Fruit fly (Drosophila melanogaster) whole organism, embryonic: ENCODE data around the gene brv3.
A peak's percentile ranks its signal among the peaks of the same experiment; 100 is the strongest.

Experiments used
- Atf3 ChIP-seq: fragments of 200-800 bp; sonication (Bioruptor generic); optimal IDR thresholded peaks from 3 replicates; lab custom pipeline; 2016; ENCODE audit warnings: missing biosample characterization, missing genetic modification characterization
- BEAF-32 ChIP-seq: fragments of 200-800 bp; sonication (Bioruptor generic); optimal IDR thresholded peaks from 3 replicates; lab custom pipeline; 2017; ENCODE audit warnings: missing biosample characterization, missing genetic modification characterization, mild to moderate bottlenecking, moderate library complexity, missing genetic modification reagents
- CG10431 ChIP-seq: fragments of 200-800 bp; sonication (Bioruptor generic); optimal IDR thresholded peaks from 3 replicates; lab custom pipeline; 2018; ENCODE audit warnings: missing biosample characterization, mild to moderate bottlenecking, missing genetic modification characterization
- CG12659 ChIP-seq: fragments of 200-800 bp; sonication (Bioruptor generic); optimal IDR thresholded peaks from 3 replicates; lab custom pipeline; 2017; ENCODE audit warnings: mild to moderate bottlenecking, missing biosample characterization, missing genetic modification reagents, missing genetic modification characterization
- CG16863 ChIP-seq: fragments of 200-800 bp; sonication (Bioruptor generic); optimal IDR thresholded peaks from 3 replicates; lab custom pipeline; 2016; ENCODE audit warnings: missing biosample characterization, missing genetic modification characterization
- CG17328 ChIP-seq: fragments of 200-800 bp; sonication (Bioruptor generic); IDR thresholded peaks from 2 replicates; pipeline ENCODE4 v1.3.6; 2022; ENCODE audit warnings: missing biosample characterization, missing genetic modification characterization
- CG30403 ChIP-seq: fragments of 200-800 bp; sonication (Bioruptor generic); optimal IDR thresholded peaks from 3 replicates; lab custom pipeline; 2016; ENCODE audit warnings: missing biosample characterization, missing genetic modification characterization
- CG4282 ChIP-seq: fragments of 200-800 bp; sonication (Bioruptor generic); optimal IDR thresholded peaks from 2 replicates; lab custom pipeline; 2016; ENCODE audit warnings: missing biosample characterization, missing genetic modification characterization
- CG6854 ChIP-seq: fragments of 200-800 bp; sonication (Bioruptor generic); optimal IDR thresholded peaks from 3 replicates; lab custom pipeline; 2017; ENCODE audit warnings: missing biosample characterization, mild to moderate bottlenecking, missing genetic modification characterization
- CG7556 ChIP-seq: fragments of 200-800 bp; sonication (Bioruptor generic); optimal IDR thresholded peaks from 2 replicates; lab custom pipeline; 2017; ENCODE audit warnings: missing biosample characterization, mild to moderate bottlenecking, missing genetic modification characterization
- CG8359 ChIP-seq: fragments of 200-800 bp; sonication (Bioruptor generic); optimal IDR thresholded peaks from 2 replicates; lab custom pipeline; 2017; ENCODE audit warnings: missing biosample characterization, mild to moderate bottlenecking, missing genetic modification characterization, borderline replicate concordance
- CG9797 ChIP-seq: fragments of 200-800 bp; sonication (Bioruptor generic); optimal IDR thresholded peaks from 3 replicates; lab custom pipeline; 2018; ENCODE audit warnings: missing biosample characterization, mild to moderate bottlenecking, missing genetic modification characterization
- D ChIP-seq, 2 experiments: fragments of 200-800 bp in 1 of 2; fragments of >200 bp in 1 of 2; sonication (Bioruptor generic) in 1 of 2; optimal IDR thresholded peaks; 2 replicates in 1 of 2; 3 replicates in 1 of 2; lab custom pipeline; 2017; ENCODE audit warnings: mild to moderate bottlenecking in 1 of 2, missing biosample characterization in 1 of 2, missing genetic modification characterization in 1 of 2, missing genetic modification reagents in 1 of 2
- Dp ChIP-seq: fragments of 200-800 bp; sonication (Bioruptor generic); optimal IDR thresholded peaks from 2 replicates; lab custom pipeline; 2018; ENCODE audit warnings: missing biosample characterization, mild to moderate bottlenecking, missing genetic modification characterization, moderate library complexity
- HLH3B ChIP-seq: fragments of 200-800 bp; sonication (Bioruptor generic); IDR thresholded peaks from 2 replicates; pipeline ENCODE4 v1.3.6; 2022; ENCODE audit warnings: missing biosample characterization, missing genetic modification characterization
- Lhr ChIP-seq: fragments of 200-800 bp; sonication (Bioruptor generic); optimal IDR thresholded peaks from 3 replicates; lab custom pipeline; 2017; ENCODE audit warnings: mild to moderate bottlenecking, missing biosample characterization, missing genetic modification reagents, missing genetic modification characterization
- MESR4 ChIP-seq: fragments of 200-800 bp; sonication (Bioruptor generic); optimal IDR thresholded peaks from 2 replicates; lab custom pipeline; 2018; ENCODE audit warnings: missing biosample characterization, mild to moderate bottlenecking, missing genetic modification characterization, moderate library complexity
- NfI ChIP-seq: fragments of 200-800 bp; sonication (Bioruptor generic); optimal IDR thresholded peaks from 3 replicates; lab custom pipeline; 2018; ENCODE audit warnings: missing biosample characterization, mild to moderate bottlenecking, missing genetic modification characterization, moderate library complexity
- Ravus ChIP-seq: fragments of 200-800 bp; sonication (Bioruptor generic); IDR thresholded peaks from 2 replicates; pipeline ENCODE4 v1.3.6; 2022; ENCODE audit warnings: missing biosample characterization, missing genetic modification characterization
- Scr ChIP-seq: fragments of 200-800 bp; sonication (Bioruptor generic); IDR thresholded peaks from 2 replicates; pipeline ENCODE4 v1.3.6; 2022; ENCODE audit warnings: missing biosample characterization, missing genetic modification characterization; ENCODE audit not compliant: partially characterized antibody
- ac ChIP-seq: fragments of 200-800 bp; sonication (Bioruptor generic); optimal IDR thresholded peaks from 3 replicates; lab custom pipeline; 2017; ENCODE audit warnings: missing biosample characterization, mild to moderate bottlenecking, missing genetic modification characterization
- az2 ChIP-seq: fragments of 200-800 bp; sonication (Bioruptor generic); optimal IDR thresholded peaks from 3 replicates; lab custom pipeline; 2016; ENCODE audit warnings: missing biosample characterization, missing genetic modification characterization
- emc ChIP-seq: fragments of 200-800 bp; sonication (Bioruptor generic); optimal IDR thresholded peaks from 2 replicates; lab custom pipeline; 2016; ENCODE audit warnings: missing biosample characterization, missing genetic modification characterization
- fd96Cb ChIP-seq: fragments of 200-800 bp; sonication (Bioruptor generic); optimal IDR thresholded peaks from 2 replicates; lab custom pipeline; 2018; ENCODE audit warnings: missing biosample characterization, mild to moderate bottlenecking, missing genetic modification characterization, moderate library complexity
- gcm ChIP-seq: fragments of 200-800 bp; sonication (Bioruptor generic); optimal IDR thresholded peaks from 2 replicates; lab custom pipeline; 2019; ENCODE audit warnings: missing biosample characterization, mild to moderate bottlenecking, missing genetic modification characterization, moderate library complexity
- gcm2 ChIP-seq: fragments of 200-800 bp; sonication (Bioruptor generic); optimal IDR thresholded peaks from 2 replicates; lab custom pipeline; 2016; ENCODE audit warnings: missing biosample characterization, missing genetic modification characterization
- gfzf ChIP-seq: fragments of 200-800 bp; sonication (Bioruptor generic); optimal IDR thresholded peaks from 2 replicates; lab custom pipeline; 2016; ENCODE audit warnings: missing biosample characterization, mild to moderate bottlenecking, missing genetic modification characterization, moderate library complexity
- lola ChIP-seq, 3 experiments: fragments of >200 bp in 2 of 3; fragments of 200-800 bp in 1 of 3; sonication (Bioruptor generic) in 1 of 3; optimal IDR thresholded peaks; 2 replicates each; lab custom pipeline; 2017 to 2019; ENCODE audit warnings: missing biosample characterization in 3 of 3, missing genetic modification characterization in 3 of 3, mild to moderate bottlenecking in 1 of 3, moderate library complexity in 1 of 3
- luna ChIP-seq: fragments of 200-800 bp; sonication (Bioruptor generic); optimal IDR thresholded peaks from 2 replicates; lab custom pipeline; 2016; ENCODE audit warnings: missing biosample characterization, missing genetic modification characterization
- nerfin-2 ChIP-seq: fragments of 200-800 bp; sonication (Bioruptor generic); IDR thresholded peaks from 2 replicates; pipeline ENCODE4 v1.3.6; 2022; ENCODE audit warnings: missing biosample characterization, missing genetic modification characterization; ENCODE audit not compliant: partially characterized antibody
- pzg ChIP-seq: fragments of 200-800 bp; sonication (Bioruptor generic); optimal IDR thresholded peaks from 3 replicates; lab custom pipeline; 2018; ENCODE audit warnings: missing biosample characterization, mild to moderate bottlenecking, missing genetic modification characterization, moderate library complexity
- row ChIP-seq: fragments of 200-800 bp; sonication (Bioruptor generic); IDR thresholded peaks from 3 replicates; pipeline ENCODE4 v1.3.6; 2022; ENCODE audit warnings: missing biosample characterization, missing genetic modification characterization
- sisA ChIP-seq: fragments of 200-800 bp; sonication (Bioruptor generic); IDR thresholded peaks from 2 replicates; pipeline ENCODE4 v1.3.6; 2022; ENCODE audit warnings: missing biosample characterization, missing genetic modification characterization
- sna ChIP-seq: fragments of 200-800 bp; sonication (Bioruptor generic); IDR thresholded peaks from 2 replicates; pipeline ENCODE4 v1.3.6; 2022; ENCODE audit warnings: missing biosample characterization, missing genetic modification characterization; ENCODE audit not compliant: partially characterized antibody
- sug ChIP-seq: fragments of 200-800 bp; optimal IDR thresholded peaks from 2 replicates; lab custom pipeline; 2019; ENCODE audit warnings: missing biosample characterization, mild to moderate bottlenecking, missing genetic modification characterization, moderate library complexity
- vvl ChIP-seq: fragments of 200-800 bp; sonication (Bioruptor generic); IDR thresholded peaks from 2 replicates; pipeline ENCODE4 v1.3.6; 2022; ENCODE audit warnings: missing biosample characterization, missing genetic modification characterization

Gene brv3

DNA sequence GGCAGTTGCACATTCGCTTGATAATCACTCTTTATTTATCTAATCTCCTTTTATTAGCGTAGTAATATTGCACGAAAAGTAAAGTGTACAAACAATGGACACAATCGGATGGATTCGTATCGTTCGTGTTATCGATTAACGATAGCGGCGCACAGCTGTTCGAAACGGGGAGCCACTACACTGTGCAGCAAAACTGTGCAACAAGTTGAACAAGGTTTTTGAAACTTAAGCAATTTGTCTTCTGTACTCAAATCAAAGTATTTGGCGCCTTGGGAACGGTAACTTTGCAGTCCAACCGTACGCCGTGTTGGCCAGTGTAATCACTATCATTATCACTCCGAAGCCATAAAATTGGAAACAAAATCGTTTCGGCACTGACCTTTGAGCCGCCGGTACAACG, 4.7 kb downstream of the brv3 start, which contains the start of the genes Tsp3A and Seipin (continued):
- TF ChIP-seq CG12659 (GFP tag; lab: Kevin White, UChicago) (peak; percentile 88), emc (GFP tag; lab: Kevin White, UChicago) (peak; percentile 75), sug (tag; lab: Kevin White, UChicago) (peak; percentile 85), CG16863 (GFP tag; lab: Kevin White, UChicago) (peak; percentile 66), az2 (peak; percentile 69), CG17328 (GFP tag; lab: Robert Waterston, UW) (peak; percentile 83), vvl (GFP tag; lab: Robert Waterston, UW) (peak; percentile 94), nerfin-2 (GFP tag; lab: Robert Waterston, UW) (0 out of 2 replicates have a peak, but pooled peaks have one; percentile 62), Atf3 (GFP tag; lab: Kevin White, UChicago) (peak; percentile 52), fd96Cb (tag; lab: Kevin White, UChicago) (peak; percentile 70), luna (GFP tag; lab: Kevin White, UChicago) (peak; percentile 60)

DNA sequence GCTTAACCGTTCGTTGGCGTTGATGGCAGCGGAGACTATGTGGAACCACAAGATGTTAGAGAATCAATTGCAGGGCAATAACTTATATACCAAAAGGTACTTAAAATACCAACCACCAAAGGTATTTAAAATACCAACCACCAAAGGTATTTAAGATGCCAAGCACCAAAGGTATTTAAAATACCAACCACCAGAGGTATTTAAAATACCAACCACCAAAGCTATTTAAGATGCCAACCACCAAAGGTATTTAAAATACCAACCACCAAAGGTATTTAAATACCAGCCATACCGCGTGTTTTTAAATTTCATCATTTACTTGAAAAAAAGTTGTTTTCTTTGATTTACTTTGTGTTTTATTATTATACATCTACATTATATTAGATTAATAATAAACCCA, 7.0 kb downstream of the brv3 start:
- no peak for TF ChIP-seq gcm
- no peak for TF ChIP-seq CG8359 (GFP tag; lab: Kevin White, UChicago)
- TF ChIP-seq gfzf (GFP tag; lab: Kevin White, UChicago): peak; percentile 70
- TF ChIP-seq BEAF-32 (GFP tag; lab: Kevin White, UChicago): peak; percentile 5
- TF ChIP-seq Atf3 (GFP tag; lab: Kevin White, UChicago): no peak
- no peak for TF ChIP-seq Scr (GFP tag; lab: Robert Waterston, UW)
- TF ChIP-seq CG7556 (GFP tag; lab: Kevin White, UChicago): no peak
- TF ChIP-seq gcm2 (GFP tag; lab: Kevin White, UChicago): no peak
- TF ChIP-seq ac (GFP tag; lab: Kevin White, UChicago): no peak
- no peak for TF ChIP-seq D (optimal IDR thresholded peaks at IDR 0.05; lab: Kevin White, UChicago)
- no peak for TF ChIP-seq D (GFP tag; optimal IDR thresholded peaks at IDR 0.05; lab: Kevin White, UChicago)
- TF ChIP-seq pzg (GFP tag; lab: Kevin White, UChicago): peak; percentile 68
- no peak for TF ChIP-seq row (GFP tag; lab: Robert Waterston, UW)
- peak; percentile 77 for TF ChIP-seq Dp
- no peak for TF ChIP-seq CG4282
- TF ChIP-seq lola (GFP tag; optimal IDR thresholded peaks at IDR 0.05; lab: Kevin White, UChicago): no peak
- no peak for TF ChIP-seq HLH3B (GFP tag; lab: Robert Waterston, UW)
- TF ChIP-seq NfI (GFP tag; lab: Kevin White, UChicago): no peak
- no peak for TF ChIP-seq sna
- TF ChIP-seq CG10431 (GFP tag; lab: Kevin White, UChicago): no peak
- no peak for TF ChIP-seq CG17328 (GFP tag; lab: Robert Waterston, UW)
- no peak for TF ChIP-seq sisA (GFP tag; lab: Robert Waterston, UW)
- TF ChIP-seq Ravus (GFP tag; lab: Robert Waterston, UW): no peak
- TF ChIP-seq CG9797 (GFP tag; lab: Kevin White, UChicago): peak; percentile 32
- peak; percentile 49 for TF ChIP-seq Lhr (GFP tag; lab: Kevin White, UChicago)
- no peak for TF ChIP-seq CG6854 (GFP tag; lab: Kevin White, UChicago)
- no peak for TF ChIP-seq CG30403 (GFP tag; lab: Kevin White, UChicago)

DNA sequence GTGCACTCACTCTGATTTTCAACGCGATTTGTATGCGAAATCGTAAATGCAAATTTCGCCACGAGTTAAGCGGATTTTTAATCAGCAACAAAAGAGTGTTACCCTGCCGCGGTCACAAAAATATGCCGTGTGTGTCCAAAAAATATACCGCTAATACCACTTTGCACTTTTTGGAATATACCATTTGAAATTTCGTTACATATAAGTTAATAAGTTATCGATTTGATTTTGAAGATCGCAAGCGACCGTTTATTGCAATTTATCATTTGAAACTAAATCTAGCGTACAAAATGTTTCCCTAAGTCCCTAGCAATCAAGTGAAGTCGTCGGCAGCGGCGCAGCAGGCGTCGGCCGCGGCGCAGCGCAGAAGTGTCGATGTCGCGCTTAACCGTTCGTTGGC, 14.1 kb downstream of the brv3 start, which contains the start of gene eIF3g1:
eIF3g1 (minus strand) TSS at position 101 of the 400 bp plus-strand sequence.
- TF ChIP-seq pzg (GFP tag; lab: Kevin White, UChicago) (peak; percentile 41), gfzf (GFP tag; lab: Kevin White, UChicago) (peak; percentile 70), Dp (peak; percentile 27), CG9797 (GFP tag; lab: Kevin White, UChicago) (peak; percentile 12), MESR4 (GFP tag; lab: Kevin White, UChicago) (peak; percentile 85)
- TF ChIP-seq, all 482 proteins: peak for 5; not testable (repeated sequence) for 477
